Worm (Caenorhabditis elegans): Measurements from ENCODE around the gene R04B5.7.

- TF ChIP-seq nhr-10 (tag; optimal IDR thresholded peaks at IDR 0.05) = no peak
- TF ChIP-seq mxl-2 (GFP tag; conservative IDR thresholded peaks at IDR 0.05) = no peak
- no peak for TF ChIP-seq zip-2 (tag; optimal IDR thresholded peaks at IDR 0.05)
- TF ChIP-seq unc-62 (GFP tag; optimal IDR thresholded peaks at IDR 0.05 in 1 of 2) = no peak
- TF ChIP-seq unc-62 (tag; optimal IDR thresholded peaks at IDR 0.05) = no peak
- no peak for TF ChIP-seq tra-1 (GFP tag; IDR thresholded peaks at IDR 0.05)
- no peak for TF ChIP-seq fos-1 (tag; optimal IDR thresholded peaks at IDR 0.05)
- no peak for TF ChIP-seq aly-2 (tag; optimal IDR thresholded peaks at IDR 0.05)
- no peak for TF ChIP-seq lin-39 (tag; optimal IDR thresholded peaks at IDR 0.05)
- TF ChIP-seq mep-1 (tag; optimal IDR thresholded peaks at IDR 0.05) = no peak
- no peak for TF ChIP-seq snpc-4 (tag; optimal IDR thresholded peaks at IDR 0.05)
- TF ChIP-seq php-3 (GFP tag; IDR thresholded peaks at IDR 0.05) = no peak
- no peak for TF ChIP-seq skn-1 (tag; optimal IDR thresholded peaks at IDR 0.05)
- no peak for TF ChIP-seq ceh-82 (tag; optimal IDR thresholded peaks at IDR 0.05)
Observed at ce11 chrV:10134077-10134693, 43.8 kb upstream of the R04B5.7 start, which contains the start of the genes C08B6.18, wdr-20 and C08B6.8.

All from whole organism, L4 larva.